Worm (Caenorhabditis elegans) whole organism, L4 larva: ENCODE data around the gene ZK637.4.

Experiments used
- Y75B8A.6 ChIP-seq: fragments of 200-800 bp; sonication (Bioruptor generic); IDR thresholded peaks from 2 replicates; pipeline ENCODE4 v1.3.6; 2022; ENCODE audit warnings: missing genetic modification reagents, missing genetic modification characterization, missing compliant biosample characterization
- aly-2 ChIP-seq: sonication (generic microtip); optimal IDR thresholded peaks from 2 replicates; lab custom pipeline; 2018; ENCODE audit warnings: missing biosample characterization, missing genetic modification characterization
- ceh-20 ChIP-seq: fragments of 200-800 bp; sonication (Bioruptor generic); IDR thresholded peaks from 2 replicates; pipeline ENCODE4 v1.3.6; 2022; ENCODE audit warnings: missing genetic modification reagents, missing genetic modification characterization, missing compliant biosample characterization
- cey-2 ChIP-seq: sonication (generic microtip); optimal IDR thresholded peaks from 3 replicates; lab custom pipeline; 2017; ENCODE audit warnings: missing genetic modification characterization, mild to moderate bottlenecking, missing compliant biosample characterization, antibody characterized with exemption, borderline replicate concordance; ENCODE audit not compliant: insufficient read depth
- dmd-9 ChIP-seq: fragments of 200-800 bp; sonication (Bioruptor generic); IDR thresholded peaks from 2 replicates; pipeline ENCODE4 v1.3.6; 2022; ENCODE audit warnings: missing genetic modification reagents, missing genetic modification characterization, missing compliant biosample characterization
- fos-1 ChIP-seq: fragments of 150-350 bp; optimal IDR thresholded peaks from 2 replicates; lab custom pipeline; 2014; ENCODE audit warnings: missing biosample characterization, missing genetic modification characterization
- mep-1 ChIP-seq: fragments of 150-350 bp; sonication (generic microtip); optimal IDR thresholded peaks from 3 replicates; lab custom pipeline; 2014; ENCODE audit warnings: missing biosample characterization, missing genetic modification characterization
- mes-2 ChIP-seq: sonication (generic microtip); optimal IDR thresholded peaks from 2 replicates; lab custom pipeline; 2016; ENCODE audit warnings: missing genotype, mild to moderate bottlenecking, missing genetic modification characterization, missing compliant biosample characterization; ENCODE audit not compliant: poor library complexity, severe bottlenecking
- pha-4 ChIP-seq, 2 experiments: fragments of 150-350 bp in 1 of 2; fragments of 200-800 bp in 1 of 2; sonication (Bioruptor generic) in 1 of 2; IDR thresholded peaks in 1 of 2; optimal IDR thresholded peaks in 1 of 2; 2 replicates each; pipeline versions ENCODE4 v1.3.6 to Lab custom; 2014 to 2022; ENCODE audit warnings: missing genetic modification characterization in 2 of 2, missing genetic modification reagents in 2 of 2, missing biosample characterization in 1 of 2, missing compliant biosample characterization in 1 of 2
- zfp-3 ChIP-seq: fragments of 200-800 bp; sonication (Bioruptor generic); conservative IDR thresholded peaks from 2 replicates; pipeline ENCODE4 v1.3.6; 2022; ENCODE audit warnings: missing genetic modification reagents, missing genetic modification characterization, missing compliant biosample characterization

- TF ChIP-seq mes-2 (tag; lab: Kevin White, UChicago) (no peak), ceh-20 (GFP tag; lab: Robert Waterston, UW) (no peak), fos-1 (tag; lab: Kevin White, UChicago) (no peak), cey-2 (tag; lab: Kevin White, UChicago) (no peak), zfp-3 (GFP tag; lab: Robert Waterston, UW) (no peak), aly-2 (tag; lab: Kevin White, UChicago) (no peak), Y75B8A.6 (GFP tag; lab: Robert Waterston, UW) (no peak), dmd-9 (GFP tag; lab: Robert Waterston, UW) (no peak), mep-1 (tag; lab: Kevin White, UChicago) (no peak), pha-4 (GFP tag; IDR thresholded peaks at IDR 0.05; lab: Robert Waterston, UW) (no peak), pha-4 (tag; optimal IDR thresholded peaks at IDR 0.05; lab: Kevin White, UChicago) (no peak)
Measured at ce11 chrIII:8919784-8920183, 26.2 kb downstream of the ZK637.4 start, which contains the start of gene ZK637.15.
